Worm (Caenorhabditis elegans) whole organism, midembryonic: Measurements from ENCODE around the gene Y38E10A.2.

Experiments
- T22C8.4 ChIP-seq: fragments of 200-800 bp; sonication (Bioruptor generic); IDR thresholded peaks from 2 replicates; pipeline ENCODE4 v1.3.6; 2022; ENCODE audit warnings: missing genetic modification characterization, missing compliant biosample characterization
- cog-1 ChIP-seq: sonication (generic microtip); optimal IDR thresholded peaks from 2 replicates; lab custom pipeline; 2016; ENCODE audit warnings: missing genetic modification characterization, missing compliant biosample characterization
- flt-1 ChIP-seq: fragments of 200-800 bp; sonication (Bioruptor generic); IDR thresholded peaks from 2 replicates; pipeline ENCODE4 v1.3.6; 2022; ENCODE audit warnings: missing genetic modification characterization, missing compliant biosample characterization
- klf-2 ChIP-seq: fragments of 200-800 bp; sonication (Bioruptor generic); conservative IDR thresholded peaks from 2 replicates; pipeline ENCODE4 v1.3.6; 2022; ENCODE audit warnings: missing genetic modification reagents, missing genetic modification characterization, missing compliant biosample characterization
- med-1 ChIP-seq: sonication (generic microtip); optimal IDR thresholded peaks from 2 replicates; lab custom pipeline; 2017; ENCODE audit warnings: missing genetic modification characterization, mild to moderate bottlenecking, missing compliant biosample characterization, antibody characterized with exemption, missing genetic modification reagents; ENCODE audit not compliant: insufficient read depth
- ref-1 ChIP-seq: fragments of 200-800 bp; sonication (Bioruptor generic); conservative IDR thresholded peaks from 2 replicates; pipeline ENCODE4 v1.3.6; 2022; ENCODE audit warnings: missing genetic modification reagents, missing genetic modification characterization, missing compliant biosample characterization
- ztf-23 ChIP-seq: fragments of 200-800 bp; sonication (Bioruptor generic); IDR thresholded peaks from 2 replicates; pipeline ENCODE4 v1.3.6; 2022; ENCODE audit warnings: missing genetic modification reagents, missing genetic modification characterization, missing compliant biosample characterization
- ztf-29 ChIP-seq: fragments of 200-800 bp; sonication (Bioruptor generic); IDR thresholded peaks from 2 replicates; pipeline ENCODE4 v1.3.6; 2022; ENCODE audit warnings: missing genetic modification reagents, missing genetic modification characterization, missing compliant biosample characterization

ce11 chrII:12560210-12560609, 13.2 kb downstream of the Y38E10A.2 start, which contains the start of gene F49C5.12:
- TF ChIP-seq klf-2, result no peak
- no peak for TF ChIP-seq flt-1
- no peak for TF ChIP-seq med-1 (GFP tag; lab: Kevin White, UChicago)
- no peak for TF ChIP-seq cog-1 (tag; lab: Kevin White, UChicago)
- no peak for TF ChIP-seq T22C8.4
- no peak for TF ChIP-seq ztf-29 (GFP tag; lab: Robert Waterston, UW)
- TF ChIP-seq ztf-23 (GFP tag; lab: Robert Waterston, UW), result no peak
- TF ChIP-seq ref-1, result no peak
